Worm (Caenorhabditis elegans): ENCODE data around the gene osm-6.

- TF ChIP-seq T20F7.1 (GFP tag; optimal IDR thresholded peaks at IDR 0.05) (no peak), zfp-2 (tag; optimal IDR thresholded peaks at IDR 0.05) (no peak), jun-1 (tag; optimal IDR thresholded peaks at IDR 0.05) (no peak), lim-7 (GFP tag; IDR thresholded peaks at IDR 0.05) (no peak), unc-130 (GFP tag; optimal IDR thresholded peaks at IDR 0.05) (no peak), mdl-1 (tag; optimal IDR thresholded peaks at IDR 0.05) (no peak), daf-19 (GFP tag; conservative IDR thresholded peaks at IDR 0.05) (no peak), snpc-1.2 (GFP tag; IDR thresholded peaks at IDR 0.05) (no peak), hmg-1.1 (GFP tag; IDR thresholded peaks at IDR 0.05) (no peak), aly-2 (tag; optimal IDR thresholded peaks at IDR 0.05) (no peak), nhr-237 (tag; optimal IDR thresholded peaks at IDR 0.05) (no peak), R02D3.7 (tag; optimal IDR thresholded peaks at IDR 0.05) (no peak), ceh-32 (tag; optimal IDR thresholded peaks at IDR 0.05; ENCODE audit: poor library complexity) (no peak), lin-39 (tag; optimal IDR thresholded peaks at IDR 0.05) (no peak)
Measured at ce11 chrV:11902161-11902560, 25.1 kb downstream of the osm-6 start.

Data from whole organism, L4 larva.